Fruit fly (Drosophila melanogaster) whole organism, larva: ENCODE data around the gene CG32793.

Experiments
- noc ChIP-seq: fragments of 200-800 bp; sonication (Bioruptor generic); optimal IDR thresholded peaks from 3 replicates; lab custom pipeline; 2019; ENCODE audit warnings: missing biosample characterization, mild to moderate bottlenecking, missing genetic modification characterization, moderate library complexity

The CG32793 gene

dm6 chrX:2929496-2929895 lies at the start of gene CG32793:
Gene CG32793 (plus strand): TSS chrX:2929796.
- TF ChIP-seq noc (tag; lab: Kevin White, UChicago): no peak

dm6 chrX:2880660-2881059 lies 48.9 kb upstream of the CG32793 start:
- no peak for TF ChIP-seq noc (tag; lab: Kevin White, UChicago)

DNA sequence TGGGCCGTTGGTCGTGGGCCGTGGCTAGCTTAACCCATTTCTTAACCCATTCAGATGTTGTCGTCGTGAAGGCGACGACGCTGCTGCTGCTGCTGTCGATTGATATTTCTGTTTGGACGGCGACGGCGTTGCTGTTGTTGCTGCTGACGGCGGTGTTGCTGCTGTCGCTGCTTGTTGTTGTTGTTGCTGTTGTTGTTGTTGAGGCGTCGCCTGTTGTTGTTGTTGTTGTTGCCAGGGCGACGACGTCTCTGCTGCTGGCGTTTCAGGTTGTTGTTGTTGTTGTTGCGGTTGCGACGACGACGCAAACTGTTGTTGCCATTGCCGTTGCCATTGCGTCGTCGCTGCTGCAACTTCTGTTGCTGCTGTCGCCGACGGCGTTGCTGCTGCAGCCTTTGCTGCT lies 47.1 kb upstream of the CG32793 start:
- TF ChIP-seq noc (tag; lab: Kevin White, UChicago): no peak

- no peak for TF ChIP-seq noc (tag; lab: Kevin White, UChicago)
These were observed 46.0 kb upstream of the CG32793 start, which contains the start of gene CG14418 for dm6 chrX:2883561-2883960. Gene CG14418 (minus strand): TSS chrX:2883661.

DNA sequence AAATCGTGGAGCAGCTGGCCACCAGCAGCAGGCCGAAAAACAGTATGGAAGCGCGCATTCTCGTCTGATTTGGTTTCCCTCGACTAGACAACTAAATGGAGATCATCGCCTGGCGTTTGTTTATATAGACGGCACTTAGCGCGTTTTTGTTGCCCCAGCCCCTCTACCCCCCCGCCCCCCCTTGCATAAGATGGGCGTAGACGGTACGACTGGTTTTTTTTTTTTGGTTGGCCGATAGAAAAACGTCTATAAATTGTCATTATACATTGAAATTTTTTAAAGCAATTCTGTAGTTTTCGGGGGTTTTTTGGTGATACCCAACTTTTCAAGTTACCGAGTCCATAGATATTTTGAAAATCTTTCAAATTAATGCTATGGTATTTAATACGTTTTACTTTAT lies 43.8 kb upstream of the CG32793 start, which contains the start of gene CG14419:
Gene CG14419, minus strand, starts transcription at position 101 of the 400 bp plus-strand sequence.
- no peak for TF ChIP-seq noc (tag; lab: Kevin White, UChicago)

- TF ChIP-seq noc (tag; lab: Kevin White, UChicago): no peak
These were observed 41.4 kb upstream of the CG32793 start for dm6 chrX:2888211-2888610.

dm6 chrX:2890468-2890867 lies 39.1 kb upstream of the CG32793 start, which contains the start of gene CG3526:
Gene CG3526 (plus strand): TSS chrX:2890768.
- TF ChIP-seq noc (tag; lab: Kevin White, UChicago): no peak

dm6 chrX:2907105-2907694 lies 22.4 kb upstream of the CG32793 start:
- no peak for TF ChIP-seq noc (tag; lab: Kevin White, UChicago)

DNA sequence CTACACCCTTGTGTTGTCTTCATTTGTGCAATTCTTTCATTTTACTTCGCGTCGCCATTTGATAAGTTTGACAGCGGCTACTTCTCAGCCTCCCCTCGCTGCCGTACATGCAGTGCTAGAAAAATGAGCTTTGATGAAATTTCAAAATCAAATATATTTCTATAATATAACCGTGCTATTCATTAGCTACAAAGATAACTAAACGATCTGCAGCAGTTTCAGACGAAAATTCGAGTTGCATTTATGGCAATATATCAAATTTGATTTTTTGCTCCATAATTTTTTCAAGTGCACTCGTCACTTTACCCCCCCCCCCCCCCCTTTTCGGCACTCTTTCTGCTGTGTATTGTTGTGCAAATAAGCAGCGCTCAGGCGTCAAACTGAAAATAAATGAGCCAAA lies 17.0 kb upstream of the CG32793 start:
- no peak for TF ChIP-seq noc (tag; lab: Kevin White, UChicago)

- no peak for TF ChIP-seq noc (tag; lab: Kevin White, UChicago)
These were observed 15.5 kb upstream of the CG32793 start for dm6 chrX:2914091-2914490.

- no peak for TF ChIP-seq noc (tag; lab: Kevin White, UChicago)
These were observed 14.5 kb upstream of the CG32793 start for dm6 chrX:2915108-2915507.

DNA sequence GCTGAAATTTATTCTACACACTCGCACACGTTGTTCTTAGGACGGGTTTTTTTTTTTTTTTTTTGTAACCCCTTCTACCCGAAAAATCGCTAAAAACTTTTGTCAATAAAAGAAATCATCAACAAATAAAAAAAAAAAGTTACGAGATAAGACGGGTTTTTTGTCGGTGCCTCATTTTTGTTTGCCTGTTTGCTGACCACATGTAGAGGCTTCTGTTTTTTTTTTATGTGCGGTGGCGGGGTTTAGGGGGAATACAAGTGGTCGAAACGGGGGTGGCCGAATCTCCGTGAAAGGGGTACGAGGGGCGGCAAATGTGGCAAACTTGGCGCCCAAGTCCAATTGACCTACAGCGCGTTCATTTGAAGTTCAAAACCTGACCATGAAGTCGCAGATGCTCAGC lies 11.0 kb upstream of the CG32793 start:
- TF ChIP-seq noc (tag; lab: Kevin White, UChicago): no peak

DNA sequence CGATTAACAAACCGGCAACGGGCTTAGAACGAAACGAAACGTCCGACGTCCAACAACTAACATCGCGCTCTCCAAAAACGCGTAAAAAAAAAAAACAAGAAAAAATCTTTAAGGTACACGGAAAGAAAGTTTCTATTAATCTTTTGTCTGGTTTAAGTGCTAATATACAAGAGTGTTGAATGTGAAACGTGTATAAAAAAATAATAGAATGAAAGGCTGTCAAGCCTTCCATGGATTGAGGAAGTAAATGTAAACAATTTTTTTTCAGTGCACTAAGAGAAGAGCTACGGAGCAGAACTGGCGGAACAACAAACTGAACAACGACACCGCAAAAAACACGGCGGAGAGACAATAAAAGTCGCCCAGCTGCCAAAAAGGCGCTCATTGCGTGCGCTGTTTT lies 9.9 kb upstream of the CG32793 start, which contains the start of gene CG3588:
Gene CG3588, plus strand, starts transcription at position 29 of the 400 bp plus-strand sequence.
- TF ChIP-seq noc (tag; lab: Kevin White, UChicago): peak; percentile 62

DNA sequence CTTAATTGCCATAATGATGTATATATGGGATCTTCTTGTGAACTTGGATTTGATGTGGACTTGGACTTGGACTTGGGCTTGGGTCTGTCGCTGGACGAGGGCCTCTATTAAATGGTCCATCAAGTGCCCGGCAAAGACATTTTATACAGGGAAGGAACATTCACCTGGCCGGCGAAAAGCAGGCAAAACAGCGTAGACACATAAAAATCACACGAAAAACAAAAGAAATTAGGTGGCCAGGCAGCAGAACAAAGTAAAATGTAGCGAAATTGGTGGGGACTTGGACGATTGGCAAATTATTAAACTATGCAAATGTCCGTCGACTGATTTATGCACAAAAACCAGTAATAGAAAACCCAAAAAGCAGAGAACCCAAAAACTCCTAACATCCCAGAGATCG lies 2.4 kb upstream of the CG32793 start, which contains the start of gene CG14424:
Gene CG14424, minus strand, starts transcription at position 101 of the 400 bp plus-strand sequence.
- no peak for TF ChIP-seq noc (tag; lab: Kevin White, UChicago)

dm6 chrX:2934827-2935226 lies 5.2 kb downstream of the CG32793 start, which contains the start of gene CG3592:
Gene CG3592 (plus strand): TSS chrX:2935127.
- TF ChIP-seq noc (tag; lab: Kevin White, UChicago): no peak

DNA sequence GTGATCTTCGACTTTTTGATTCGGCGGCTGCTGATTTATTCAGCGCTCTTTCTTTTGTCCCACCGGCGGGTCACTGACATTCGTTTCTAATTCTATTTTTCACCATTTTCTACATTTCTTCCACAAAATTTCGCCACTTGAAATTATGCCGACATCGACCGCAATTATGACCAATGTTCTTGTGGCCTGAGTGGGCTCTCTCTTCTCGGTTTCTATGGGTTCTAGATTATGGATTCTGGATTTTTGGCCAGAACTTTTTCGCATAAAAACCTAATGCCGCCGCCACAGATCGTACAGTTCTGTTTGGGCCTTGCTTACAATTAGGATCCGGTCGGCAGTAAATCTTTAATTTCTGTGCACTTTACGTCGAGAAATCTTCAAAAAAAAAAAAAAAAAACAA lies 7.1 kb downstream of the CG32793 start, which contains the start of gene CG3598:
Gene CG3598, plus strand, starts transcription at position 301 of the 400 bp plus-strand sequence.
- TF ChIP-seq noc (tag; lab: Kevin White, UChicago): no peak

DNA sequence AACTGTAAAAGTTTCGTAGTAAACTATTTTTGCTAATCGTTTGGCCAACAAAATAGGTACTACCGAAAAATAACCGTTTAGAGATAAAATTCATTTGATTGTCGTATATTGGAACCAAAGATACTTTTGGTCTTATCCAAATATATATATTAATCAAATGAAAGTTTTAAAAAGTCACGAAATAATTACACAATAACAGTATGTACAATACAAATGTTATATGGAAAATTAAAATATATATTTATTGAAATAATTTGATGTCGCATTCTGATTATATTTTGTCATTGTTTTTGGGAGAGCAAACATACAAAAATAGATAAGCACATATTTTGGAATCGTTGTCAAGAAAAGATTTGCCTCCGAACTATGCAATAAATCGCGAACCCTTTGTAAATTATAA lies 9.0 kb downstream of the CG32793 start, which contains the start of gene CG14420:
Gene CG14420, plus strand, starts transcription at position 301 of the 400 bp plus-strand sequence.
- no peak for TF ChIP-seq noc (tag; lab: Kevin White, UChicago)
